Fruit fly (Drosophila melanogaster) whole organism, embryonic: Measurements from ENCODE around the gene CG17233.

Experiments used
- Blimp-1 ChIP-seq: fragments of 200-800 bp; sonication (Bioruptor generic); optimal IDR thresholded peaks from 3 replicates; lab custom pipeline; 2018; ENCODE audit warnings: missing biosample characterization, missing genetic modification characterization, mild to moderate bottlenecking, moderate library complexity, missing genetic modification reagents
- CG10462 ChIP-seq: fragments of 200-800 bp; sonication (Bioruptor generic); optimal IDR thresholded peaks from 2 replicates; lab custom pipeline; 2016; ENCODE audit warnings: missing biosample characterization, missing genetic modification characterization
- CG10565 ChIP-seq: fragments of 200-800 bp; sonication (Bioruptor generic); optimal IDR thresholded peaks from 3 replicates; lab custom pipeline; 2016; ENCODE audit warnings: missing biosample characterization, mild to moderate bottlenecking, missing genetic modification characterization
- CG12219 ChIP-seq: fragments of 200-800 bp; sonication (Bioruptor generic); optimal IDR thresholded peaks from 3 replicates; lab custom pipeline; 2018; ENCODE audit warnings: missing biosample characterization, mild to moderate bottlenecking, missing genetic modification characterization
- CG12659 ChIP-seq: fragments of 200-800 bp; sonication (Bioruptor generic); optimal IDR thresholded peaks from 3 replicates; lab custom pipeline; 2017; ENCODE audit warnings: mild to moderate bottlenecking, missing biosample characterization, missing genetic modification reagents, missing genetic modification characterization
- CG13296 ChIP-seq: fragments of 200-800 bp; sonication (Bioruptor generic); optimal IDR thresholded peaks from 3 replicates; lab custom pipeline; 2018; ENCODE audit warnings: missing biosample characterization, mild to moderate bottlenecking, missing genetic modification characterization
- CG17568 ChIP-seq: fragments of 200-800 bp; sonication (Bioruptor generic); optimal IDR thresholded peaks from 2 replicates; lab custom pipeline; 2018; ENCODE audit warnings: missing biosample characterization, mild to moderate bottlenecking, missing genetic modification characterization, moderate library complexity
- CG17829 ChIP-seq: fragments of 200-800 bp; optimal IDR thresholded peaks from 2 replicates; lab custom pipeline; 2019; ENCODE audit warnings: missing biosample characterization, mild to moderate bottlenecking, missing genetic modification characterization, moderate library complexity
- CG1792 ChIP-seq: fragments of 200-800 bp; sonication (Bioruptor generic); optimal IDR thresholded peaks from 2 replicates; lab custom pipeline; 2016; ENCODE audit warnings: missing biosample characterization, missing genetic modification characterization
- CG18011 ChIP-seq: fragments of 200-800 bp; sonication (Bioruptor generic); optimal IDR thresholded peaks from 2 replicates; lab custom pipeline; 2017; ENCODE audit warnings: missing biosample characterization, missing genetic modification characterization, mild to moderate bottlenecking, moderate library complexity, missing genotype
- CG2202 ChIP-seq: fragments of 200-800 bp; sonication (Bioruptor generic); optimal IDR thresholded peaks from 2 replicates; lab custom pipeline; 2018; ENCODE audit warnings: missing biosample characterization, mild to moderate bottlenecking, missing genetic modification characterization
- CG3065 ChIP-seq: fragments of 200-800 bp; sonication (Bioruptor generic); optimal IDR thresholded peaks from 2 replicates; lab custom pipeline; 2016; ENCODE audit warnings: missing biosample characterization, missing genetic modification characterization
- CG32532 ChIP-seq: fragments of 200-800 bp; sonication (Bioruptor generic); IDR thresholded peaks from 2 replicates; pipeline ENCODE4 v1.3.6; 2022; ENCODE audit warnings: missing biosample characterization, missing genetic modification characterization
- CG34224 ChIP-seq: fragments of 200-800 bp; sonication (Bioruptor generic); IDR thresholded peaks from 3 replicates; pipeline ENCODE4 v1.3.6; 2022; ENCODE audit warnings: missing biosample characterization, missing genetic modification characterization; ENCODE audit not compliant: partially characterized antibody
- CG6272 ChIP-seq: fragments of 200-800 bp; sonication (Bioruptor generic); IDR thresholded peaks from 2 replicates; pipeline ENCODE4 v1.3.6; 2022; ENCODE audit warnings: missing biosample characterization, missing genetic modification characterization
- CG6683 ChIP-seq: fragments of 200-800 bp; sonication (Bioruptor generic); optimal IDR thresholded peaks from 2 replicates; lab custom pipeline; 2017; ENCODE audit warnings: missing biosample characterization, mild to moderate bottlenecking, missing genetic modification characterization, missing genetic modification reagents
- CHES-1-like ChIP-seq: fragments of 200-800 bp; sonication (Bioruptor generic); optimal IDR thresholded peaks from 2 replicates; lab custom pipeline; 2016; ENCODE audit warnings: missing biosample characterization, missing genetic modification characterization
- CTCF ChIP-seq: fragments of 200-800 bp; sonication (Bioruptor generic); optimal IDR thresholded peaks from 2 replicates; lab custom pipeline; 2017; ENCODE audit warnings: missing biosample characterization, mild to moderate bottlenecking, missing genetic modification characterization, moderate library complexity
- Dip3 ChIP-seq: fragments of 200-800 bp; sonication (Bioruptor generic); optimal IDR thresholded peaks from 3 replicates; lab custom pipeline; 2016; ENCODE audit warnings: missing biosample characterization, missing genetic modification characterization
- Ets97D ChIP-seq: fragments of 200-800 bp; sonication (Bioruptor generic); optimal IDR thresholded peaks from 3 replicates; lab custom pipeline; 2016; ENCODE audit warnings: missing biosample characterization, missing genetic modification characterization
- Fer1 ChIP-seq: fragments of 200-800 bp; sonication (Bioruptor generic); optimal IDR thresholded peaks from 2 replicates; lab custom pipeline; 2017; ENCODE audit warnings: missing biosample characterization, mild to moderate bottlenecking, missing genetic modification characterization
- Fer2 ChIP-seq: fragments of 200-800 bp; sonication (Bioruptor generic); optimal IDR thresholded peaks from 2 replicates; lab custom pipeline; 2018; ENCODE audit warnings: missing biosample characterization, mild to moderate bottlenecking, missing genetic modification characterization, moderate library complexity
- HLH3B ChIP-seq: fragments of 200-800 bp; sonication (Bioruptor generic); IDR thresholded peaks from 2 replicates; pipeline ENCODE4 v1.3.6; 2022; ENCODE audit warnings: missing biosample characterization, missing genetic modification characterization
- Hmr ChIP-seq: fragments of 200-800 bp; sonication (Bioruptor generic); optimal IDR thresholded peaks from 3 replicates; lab custom pipeline; 2017; ENCODE audit warnings: mild to moderate bottlenecking, missing biosample characterization, missing genetic modification reagents, missing genetic modification characterization
- Hmx ChIP-seq: fragments of 200-800 bp; sonication (Bioruptor generic); optimal IDR thresholded peaks from 2 replicates; lab custom pipeline; 2016; ENCODE audit warnings: missing biosample characterization, missing genetic modification characterization
- MESR4 ChIP-seq: fragments of 200-800 bp; sonication (Bioruptor generic); optimal IDR thresholded peaks from 2 replicates; lab custom pipeline; 2018; ENCODE audit warnings: missing biosample characterization, mild to moderate bottlenecking, missing genetic modification characterization, moderate library complexity
- Optix ChIP-seq: fragments of 200-800 bp; sonication (Bioruptor generic); IDR thresholded peaks from 3 replicates; pipeline ENCODE4 v1.3.6; 2022; ENCODE audit warnings: missing biosample characterization, missing genetic modification characterization
- Poxn ChIP-seq: fragments of 200-800 bp; sonication (Bioruptor generic); IDR thresholded peaks from 2 replicates; pipeline ENCODE4 v1.3.6; 2022; ENCODE audit warnings: missing biosample characterization, missing genetic modification characterization
- Side ChIP-seq: fragments of 200-800 bp; sonication (Bioruptor generic); optimal IDR thresholded peaks from 2 replicates; lab custom pipeline; 2016; ENCODE audit warnings: missing biosample characterization, missing genetic modification characterization
- Sin3A ChIP-seq: fragments of >200 bp; optimal IDR thresholded peaks from 2 replicates; lab custom pipeline; 2018
- Vsx1 ChIP-seq: fragments of 200-800 bp; sonication (Bioruptor generic); optimal IDR thresholded peaks from 2 replicates; lab custom pipeline; 2017; ENCODE audit warnings: missing biosample characterization, mild to moderate bottlenecking, missing genetic modification characterization, missing genetic modification reagents
- Xbp1 ChIP-seq: fragments of 200-800 bp; sonication (Bioruptor generic); optimal IDR thresholded peaks from 3 replicates; lab custom pipeline; 2016; ENCODE audit warnings: missing biosample characterization, mild to moderate bottlenecking, missing genetic modification characterization
- Xrp1 ChIP-seq: fragments of 200-800 bp; sonication (Bioruptor generic); IDR thresholded peaks from 2 replicates; pipeline ENCODE4 v1.3.6; 2022; ENCODE audit warnings: missing biosample characterization, missing genetic modification characterization
- br ChIP-seq: fragments of >200 bp; optimal IDR thresholded peaks from 2 replicates; lab custom pipeline; 2017
- btn ChIP-seq: fragments of 200-800 bp; sonication (Bioruptor generic); optimal IDR thresholded peaks from 2 replicates; lab custom pipeline; 2016; ENCODE audit warnings: missing biosample characterization, missing genetic modification characterization
- cato ChIP-seq: fragments of 200-800 bp; sonication (Bioruptor generic); optimal IDR thresholded peaks from 2 replicates; lab custom pipeline; 2016; ENCODE audit warnings: missing biosample characterization, missing genetic modification characterization, borderline replicate concordance
- caup ChIP-seq: fragments of 200-800 bp; sonication (Bioruptor generic); optimal IDR thresholded peaks from 3 replicates; lab custom pipeline; 2017; ENCODE audit warnings: missing biosample characterization, mild to moderate bottlenecking, missing genetic modification characterization, moderate library complexity; ENCODE audit not compliant: severe bottlenecking
- disco-r ChIP-seq: fragments of 200-800 bp; sonication (Bioruptor generic); optimal IDR thresholded peaks from 2 replicates; lab custom pipeline; 2016; ENCODE audit warnings: missing biosample characterization, missing genetic modification characterization
- eyg ChIP-seq: fragments of 200-800 bp; sonication (Bioruptor generic); optimal IDR thresholded peaks from 3 replicates; lab custom pipeline; 2016; ENCODE audit warnings: missing biosample characterization, missing genetic modification characterization
- grau ChIP-seq: fragments of 200-800 bp; optimal IDR thresholded peaks from 3 replicates; lab custom pipeline; 2019; ENCODE audit warnings: missing biosample characterization, mild to moderate bottlenecking, missing genetic modification characterization, moderate library complexity
- jing ChIP-seq: fragments of 200-800 bp; sonication (Bioruptor generic); optimal IDR thresholded peaks from 2 replicates; lab custom pipeline; 2018; ENCODE audit warnings: missing biosample characterization, mild to moderate bottlenecking, missing genetic modification characterization
- nom ChIP-seq: fragments of 200-800 bp; sonication (Bioruptor generic); optimal IDR thresholded peaks from 2 replicates; lab custom pipeline; 2017; ENCODE audit warnings: missing biosample characterization, missing genetic modification characterization, mild to moderate bottlenecking, moderate library complexity, missing genetic modification reagents
- org-1 ChIP-seq: fragments of 200-800 bp; sonication (Bioruptor generic); optimal IDR thresholded peaks from 2 replicates; lab custom pipeline; 2017; ENCODE audit warnings: missing biosample characterization, missing genetic modification characterization
- pum ChIP-seq: fragments of 200-800 bp; sonication (Bioruptor generic); optimal IDR thresholded peaks from 2 replicates; lab custom pipeline; 2016; ENCODE audit warnings: missing biosample characterization, missing genetic modification characterization
- row ChIP-seq: fragments of 200-800 bp; sonication (Bioruptor generic); IDR thresholded peaks from 3 replicates; pipeline ENCODE4 v1.3.6; 2022; ENCODE audit warnings: missing biosample characterization, missing genetic modification characterization
- scrt ChIP-seq: fragments of 200-800 bp; sonication (Bioruptor generic); optimal IDR thresholded peaks from 2 replicates; lab custom pipeline; 2018; ENCODE audit warnings: missing biosample characterization, mild to moderate bottlenecking, missing genetic modification characterization, moderate library complexity
- slou ChIP-seq: fragments of 200-800 bp; sonication (Bioruptor generic); optimal IDR thresholded peaks from 3 replicates; lab custom pipeline; 2016; ENCODE audit warnings: missing biosample characterization, missing genetic modification characterization
- tll ChIP-seq, 2 experiments: fragments of 200-800 bp in 1 of 2; fragments of >200 bp in 1 of 2; sonication (Bioruptor generic) in 1 of 2; optimal IDR thresholded peaks; 2 replicates each; lab custom pipeline; 2017 to 2019; ENCODE audit warnings: missing biosample characterization in 2 of 2, missing genetic modification characterization in 2 of 2, mild to moderate bottlenecking in 1 of 2, moderate library complexity in 1 of 2
- zen ChIP-seq: fragments of 200-800 bp; sonication (Bioruptor generic); optimal IDR thresholded peaks from 3 replicates; lab custom pipeline; 2018; ENCODE audit warnings: missing biosample characterization, mild to moderate bottlenecking, missing genetic modification characterization, moderate library complexity
- zfh2 ChIP-seq: fragments of 200-800 bp; sonication (Bioruptor generic); optimal IDR thresholded peaks from 2 replicates; lab custom pipeline; 2016; ENCODE audit warnings: missing biosample characterization, missing genetic modification characterization

CG17233 gene

dm6 chr3L:20183345-20184088 lies 58.2 kb downstream of the CG17233 start (continued):
- TF ChIP-seq Xbp1 (GFP tag; lab: Kevin White, UChicago) = peak; percentile 61
- no peak for TF ChIP-seq CG12219 (GFP tag; lab: Kevin White, UChicago)
- peak; percentile 18 for TF ChIP-seq cato (GFP tag; lab: Kevin White, UChicago)
- TF ChIP-seq Fer2 = no peak
- TF ChIP-seq slou = no peak
- peak; percentile 23 for TF ChIP-seq CG12659 (GFP tag; lab: Kevin White, UChicago)
- TF ChIP-seq Optix (GFP tag; lab: Robert Waterston, UW) = no peak
- no peak for TF ChIP-seq CG10462 (GFP tag; lab: Kevin White, UChicago)
- peak; percentile 18 for TF ChIP-seq CG17829 (tag; lab: Kevin White, UChicago)
- peak; percentile 33 for TF ChIP-seq zfh2 (GFP tag; lab: Kevin White, UChicago)
- TF ChIP-seq CTCF = no peak
- TF ChIP-seq CG1792 (GFP tag; lab: Kevin White, UChicago) = no peak
- TF ChIP-seq CHES-1-like (GFP tag; lab: Kevin White, UChicago) = no peak
- no peak for TF ChIP-seq Poxn (GFP tag; lab: Robert Waterston, UW)
- TF ChIP-seq Side (GFP tag; lab: Kevin White, UChicago) = no peak
- no peak for TF ChIP-seq CG10565 (GFP tag; lab: Kevin White, UChicago)
- no peak for TF ChIP-seq CG6683
- TF ChIP-seq CG2202 (tag; lab: Kevin White, UChicago) = no peak
- peak; percentile 33 for TF ChIP-seq org-1 (GFP tag; lab: Kevin White, UChicago)
- TF ChIP-seq nom (GFP tag; lab: Kevin White, UChicago) = no peak
- no peak for TF ChIP-seq eyg (GFP tag; lab: Kevin White, UChicago)
- no peak for TF ChIP-seq CG17568 (GFP tag; lab: Kevin White, UChicago)
- no peak for TF ChIP-seq br
- TF ChIP-seq caup = peak; percentile 27
- TF ChIP-seq Dip3 = peak; percentile 12
- peak; percentile 14 for TF ChIP-seq scrt
- TF ChIP-seq Blimp-1 (GFP tag; lab: Kevin White, UChicago) = peak; percentile 54
- no peak for TF ChIP-seq pum (GFP tag; lab: Kevin White, UChicago)
- TF ChIP-seq Vsx1 (GFP tag; lab: Kevin White, UChicago) = no peak
- peak; percentile 53 for TF ChIP-seq Fer1 (GFP tag; lab: Kevin White, UChicago)
- no peak for TF ChIP-seq MESR4 (GFP tag; lab: Kevin White, UChicago)
- no peak for TF ChIP-seq tll (GFP tag; optimal IDR thresholded peaks at IDR 0.05; lab: Kevin White, UChicago)
- TF ChIP-seq disco-r (GFP tag; lab: Kevin White, UChicago) = no peak
- peak; percentile 42; the same call in 1 of the 2 replicates for TF ChIP-seq HLH3B
- peak; percentile 35 for TF ChIP-seq CG13296 (GFP tag; lab: Kevin White, UChicago)
- TF ChIP-seq Hmx (GFP tag; lab: Kevin White, UChicago) = peak; percentile 3
- TF ChIP-seq CG18011 = no peak
- no peak for TF ChIP-seq CG6272
- no peak for TF ChIP-seq Sin3A (lab: Kevin White, UChicago)
- TF ChIP-seq Ets97D (GFP tag; lab: Kevin White, UChicago) = no peak
- no peak for TF ChIP-seq CG3065 (GFP tag; lab: Kevin White, UChicago)
- no peak for TF ChIP-seq CG34224 (GFP tag; lab: Robert Waterston, UW)
- TF ChIP-seq grau = peak; percentile 57
- peak; percentile 20 for TF ChIP-seq zen (tag; lab: Kevin White, UChicago)
- TF ChIP-seq btn (GFP tag; lab: Kevin White, UChicago) = no peak
- TF ChIP-seq jing (GFP tag; lab: Kevin White, UChicago) = no peak
- TF ChIP-seq Hmr = peak; percentile 39
- peak; percentile 71 for TF ChIP-seq row
- TF ChIP-seq Xrp1 (GFP tag; lab: Robert Waterston, UW) = peak; percentile 45; the same call in 1 of the 2 replicates
- peak; percentile 29; the same call in 1 of the 2 replicates for TF ChIP-seq CG32532 (GFP tag; lab: Robert Waterston, UW)
